Fruit fly (Drosophila melanogaster): ENCODE results near the gene ttk.
A peak's percentile ranks its signal among the peaks of the same experiment; 100 is the strongest.

dm6 chr3R:31736776-31737175 is 23.1 kb downstream of the ttk start, which contains the start of the genes CstF50 and CG11563:
- no peak for TF ChIP-seq pad (GFP tag; optimal IDR thresholded peaks at IDR 0.05)
- peak; percentile 98 for TF ChIP-seq Mnt (GFP tag; optimal IDR thresholded peaks at IDR 0.05)
- no peak for TF ChIP-seq CG7045 (GFP tag; optimal IDR thresholded peaks at IDR 0.05)
- TF ChIP-seq CG5204 (GFP tag; optimal IDR thresholded peaks at IDR 0.05) = no peak
- TF ChIP-seq CG33017 (tag; optimal IDR thresholded peaks at IDR 0.05) = no peak
- no peak for TF ChIP-seq cnc (optimal IDR thresholded peaks at IDR 0.05)
- no peak for TF ChIP-seq Crg-1 (GFP tag; optimal IDR thresholded peaks at IDR 0.05)
